Worm (Caenorhabditis elegans): ENCODE data around the gene klp-7.
"Not testable (repeated sequence)": the region's sequence is repeated elsewhere in the genome, so short reads cannot be mapped to it uniquely, and the experiment has no call there.

The klp-7 gene

ce11 chrIII:10805625-10806024 is at the start of gene klp-7:
Gene klp-7 (plus strand): TSS chrIII:10805925.
- not testable (repeated sequence) for TF ChIP-seq D1046.2 (GFP tag; IDR thresholded peaks at IDR 0.05); zip-2 (tag; optimal IDR thresholded peaks at IDR 0.05); R02D3.7 (tag; optimal IDR thresholded peaks at IDR 0.05)

- TF ChIP-seq F10B5.3 (tag; optimal IDR thresholded peaks at IDR 0.05) (no peak), mxl-3 (GFP tag; optimal IDR thresholded peaks at IDR 0.05) (no peak), aly-2 (tag; optimal IDR thresholded peaks at IDR 0.05) (no peak), ces-1 (GFP tag; optimal IDR thresholded peaks at IDR 0.05) (no peak), ceh-44 (GFP tag; IDR thresholded peaks at IDR 0.05) (no peak), nhr-111 (GFP tag; optimal IDR thresholded peaks at IDR 0.05) (no peak), aha-1 (tag) (no peak), nhr-48 (tag; optimal IDR thresholded peaks at IDR 0.05) (no peak), sdz-12 (GFP tag; optimal IDR thresholded peaks at IDR 0.05) (no peak), ceh-82 (tag; optimal IDR thresholded peaks at IDR 0.05) (no peak), Y48G9A.11 (GFP tag; IDR thresholded peaks at IDR 0.05) (no peak), lin-39 (tag; optimal IDR thresholded peaks at IDR 0.05) (no peak), ZK337.2 (GFP tag; IDR thresholded peaks at IDR 0.05) (no peak), F26F4.8 (GFP tag; conservative IDR thresholded peaks at IDR 0.05) (no peak), nhr-76 (tag; optimal IDR thresholded peaks at IDR 0.05) (no peak), zfp-3 (GFP tag; conservative IDR thresholded peaks at IDR 0.05) (no peak), hmg-1.1 (GFP tag; IDR thresholded peaks at IDR 0.05) (no peak), F44E2.7 (GFP tag; IDR thresholded peaks at IDR 0.05) (no peak), spr-3 (GFP tag; optimal IDR thresholded peaks at IDR 0.05) (no peak)
Observed at ce11 chrIII:10757540-10757939, 48.2 kb upstream of the klp-7 start, which contains the start of gene rnf-113. Gene rnf-113 (minus strand): TSS chrIII:10757640.

- TF ChIP-seq nhr-25 (tag; optimal IDR thresholded peaks at IDR 0.05; ENCODE audit: borderline replicate concordance, insufficient read depth), result no peak
Observed at ce11 chrIII:10758422-10758821, 47.3 kb upstream of the klp-7 start, which contains the start of gene K01G5.10. Gene K01G5.10 (minus strand): TSS chrIII:10758522.

ce11 chrIII:10759050-10760023 is 46.4 kb upstream of the klp-7 start, which contains the start of gene tasp-1:
Gene tasp-1 (plus strand): TSS chrIII:10759307.
- peak; percentile 91 for TF ChIP-seq F10B5.3 (tag; optimal IDR thresholded peaks at IDR 0.05)
- peak; percentile 100 for TF ChIP-seq tra-1 (GFP tag; IDR thresholded peaks at IDR 0.05)
- TF ChIP-seq nhr-28 (tag; optimal IDR thresholded peaks at IDR 0.05), result peak; percentile 100
- TF ChIP-seq nhr-111 (GFP tag; optimal IDR thresholded peaks at IDR 0.05), result peak; percentile 98
- peak; percentile 96 for TF ChIP-seq dmd-8 (GFP tag; IDR thresholded peaks at IDR 0.05)
- TF ChIP-seq lin-13 (GFP tag; optimal IDR thresholded peaks at IDR 0.05), result peak; percentile 100
- peak; percentile 62 for TF ChIP-seq ztf-11 (tag; optimal IDR thresholded peaks at IDR 0.05)
- TF ChIP-seq hlh-11 (tag; optimal IDR thresholded peaks at IDR 0.05), result peak; percentile 100
- peak; percentile 98 for TF ChIP-seq spr-1 (tag; optimal IDR thresholded peaks at IDR 0.05)
- peak; percentile 100 for TF ChIP-seq aha-1 (tag)
- TF ChIP-seq skn-1 (tag; optimal IDR thresholded peaks at IDR 0.05), result peak; percentile 98
- TF ChIP-seq F49E8.2 (tag; optimal IDR thresholded peaks at IDR 0.05; ENCODE audit: borderline replicate concordance), result peak; percentile 95
- peak; percentile 99 for TF ChIP-seq php-3 (GFP tag; IDR thresholded peaks at IDR 0.05)
- peak; percentile 100 for TF ChIP-seq mes-2 (tag; optimal IDR thresholded peaks at IDR 0.05; ENCODE audit: poor library complexity, severe bottlenecking)
- TF ChIP-seq mdt-29 (GFP tag; IDR thresholded peaks at IDR 0.05), result peak; percentile 100
- peak; percentile 99 for TF ChIP-seq arid-1 (GFP tag; conservative IDR thresholded peaks at IDR 0.05)
- TF ChIP-seq D1046.2 (GFP tag; IDR thresholded peaks at IDR 0.05), result peak; percentile 98
- TF ChIP-seq nhr-77 (tag; optimal IDR thresholded peaks at IDR 0.05), result peak; percentile 100
- peak; percentile 100 for TF ChIP-seq nhr-6 (tag; optimal IDR thresholded peaks at IDR 0.05)
- TF ChIP-seq ZK546.5 (tag; optimal IDR thresholded peaks at IDR 0.05), result peak in 1 of 2 experiments; percentile 89
- peak; percentile 95 for TF ChIP-seq mxl-2 (GFP tag; conservative IDR thresholded peaks at IDR 0.05)
- peak; percentile 62 for TF ChIP-seq unc-39 (tag; optimal IDR thresholded peaks at IDR 0.05)
- TF ChIP-seq dmd-6 (GFP tag; IDR thresholded peaks at IDR 0.05), result peak; percentile 100
- peak; percentile 100 for TF ChIP-seq sdz-12 (GFP tag; optimal IDR thresholded peaks at IDR 0.05)
- no peak for TF ChIP-seq daf-12 (tag; optimal IDR thresholded peaks at IDR 0.05)
